Worm (Caenorhabditis elegans): Measurements from ENCODE around the gene sri-61.

DNA sequence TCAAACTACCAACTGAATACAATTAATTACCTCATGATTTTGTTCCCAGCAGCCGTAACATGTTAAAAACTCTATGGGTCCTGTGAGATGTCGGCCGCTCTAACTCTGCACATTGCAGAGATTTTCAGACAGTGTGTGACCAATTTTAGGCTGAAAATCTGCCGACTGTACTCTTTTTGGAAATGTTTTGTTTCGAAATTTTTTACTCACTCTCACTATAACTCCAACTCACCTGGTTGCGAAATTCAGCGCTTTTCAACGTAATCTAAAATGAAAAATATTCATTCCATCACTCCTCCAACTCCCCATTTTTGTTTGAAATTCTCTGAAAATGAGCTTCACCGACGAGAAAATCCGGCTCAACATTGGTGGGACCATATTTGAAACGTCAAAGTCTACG is 50.6 kb downstream of the sri-61 start, which contains the start of the genes F22E5.13 and F22E5.6:
- TF ChIP-seq ets-7 (tag; optimal IDR thresholded peaks at IDR 0.05), result no peak
- no peak for TF ChIP-seq hmg-4 (GFP tag; optimal IDR thresholded peaks at IDR 0.05)
- no peak for TF ChIP-seq ceh-36 (tag; optimal IDR thresholded peaks at IDR 0.05)
- no peak for TF ChIP-seq ama-1 (optimal IDR thresholded peaks at IDR 0.05)
- TF ChIP-seq tra-4 (tag; optimal IDR thresholded peaks at IDR 0.05), result no peak
- TF ChIP-seq tbx-37 (GFP tag; conservative IDR thresholded peaks at IDR 0.05), result no peak
- no peak for TF ChIP-seq flt-1 (GFP tag; IDR thresholded peaks at IDR 0.05)
- TF ChIP-seq hmbx-1 (tag; optimal IDR thresholded peaks at IDR 0.05), result no peak
- TF ChIP-seq B0310.2 (tag; optimal IDR thresholded peaks at IDR 0.05), result no peak
- no peak for TF ChIP-seq sea-1 (GFP tag; conservative IDR thresholded peaks at IDR 0.05)
- TF ChIP-seq aly-1 (tag; optimal IDR thresholded peaks at IDR 0.05), result no peak
- no peak for TF ChIP-seq scrt-1 (GFP tag; IDR thresholded peaks at IDR 0.05)
